Fruit fly (Drosophila melanogaster): ENCODE data around the gene CG32436.

DNA sequence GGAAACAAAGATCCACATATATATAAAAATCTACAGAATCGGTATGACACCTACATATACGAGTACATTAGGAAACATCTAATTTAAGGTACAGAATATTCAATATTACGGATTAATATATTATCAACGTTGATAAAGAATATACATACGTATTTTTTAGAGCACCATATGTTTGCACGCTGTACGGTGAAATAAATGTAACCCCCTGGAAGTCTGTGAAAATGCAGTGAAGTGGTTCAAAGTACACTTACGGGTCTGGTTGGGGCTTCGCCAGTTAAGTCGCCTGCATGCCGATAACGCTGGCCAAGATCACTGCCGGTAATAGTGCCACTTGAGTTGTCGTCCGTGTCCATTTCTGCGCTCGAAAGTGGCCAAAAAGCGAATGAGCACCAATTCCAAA lies 40.2 kb upstream of the CG32436 start:
- TF ChIP-seq lola (GFP tag; optimal IDR thresholded peaks at IDR 0.05) (no peak), fru (GFP tag; optimal IDR thresholded peaks at IDR 0.05) (no peak), CG9705 (GFP tag; optimal IDR thresholded peaks at IDR 0.05) (no peak), h (GFP tag; optimal IDR thresholded peaks at IDR 0.05) (no peak)

All from whole organism, wandering third instar larva.